Worm (Caenorhabditis elegans) whole organism, L4 larva: ENCODE data around the gene shw-1.
A peak's percentile ranks its signal among the peaks of the same experiment; 100 is the strongest.

ENCODE experiments used
- F10B5.3 ChIP-seq: sonication (generic microtip); optimal IDR thresholded peaks from 2 replicates; lab custom pipeline; 2016; ENCODE audit warnings: mild to moderate bottlenecking, missing genetic modification characterization, missing compliant biosample characterization
- F44E2.7 ChIP-seq: fragments of 200-800 bp; sonication (Bioruptor generic); IDR thresholded peaks from 2 replicates; pipeline ENCODE4 v2.1.2; 2022; ENCODE audit warnings: missing genetic modification characterization, missing compliant biosample characterization
- R02D3.7 ChIP-seq: fragments of 150-350 bp; sonication (generic microtip); optimal IDR thresholded peaks from 3 replicates; lab custom pipeline; 2014; ENCODE audit warnings: missing biosample characterization, missing genetic modification characterization
- T26A8.4 ChIP-seq: fragments of 200-800 bp; sonication (Bioruptor generic); IDR thresholded peaks from 2 replicates; pipeline ENCODE4 v1.3.6; 2022; ENCODE audit warnings: missing genetic modification characterization, missing compliant biosample characterization
- Y105C5A.15 ChIP-seq: fragments of 200-800 bp; sonication (Bioruptor generic); IDR thresholded peaks from 2 replicates; pipeline ENCODE4 v1.3.6; 2022; ENCODE audit warnings: missing genetic modification characterization, missing compliant biosample characterization
- aha-1 ChIP-seq: fragments of 150-350 bp; peaks from one replicate; lab custom pipeline; 2014; ENCODE audit warnings: missing biosample characterization, missing genetic modification characterization
- arid-1 ChIP-seq: fragments of 200-800 bp; sonication (Bioruptor generic); conservative IDR thresholded peaks from 2 replicates; pipeline ENCODE4 v1.3.6; 2022; ENCODE audit warnings: missing genetic modification reagents, missing genetic modification characterization, missing compliant biosample characterization
- ceh-28 ChIP-seq: fragments of 150-350 bp; optimal IDR thresholded peaks from 2 replicates; lab custom pipeline; 2014; ENCODE audit warnings: missing biosample characterization, missing genetic modification reagents, missing genetic modification characterization
- ceh-32 ChIP-seq: sonication (generic microtip); optimal IDR thresholded peaks from 2 replicates; lab custom pipeline; 2016; ENCODE audit warnings: mild to moderate bottlenecking, missing genetic modification characterization, missing compliant biosample characterization; ENCODE audit not compliant: poor library complexity
- ceh-82 ChIP-seq: sonication (generic microtip); optimal IDR thresholded peaks from 2 replicates; lab custom pipeline; 2017; ENCODE audit warnings: missing biosample characterization, missing genetic modification characterization
- ces-1 ChIP-seq: fragments of 150-350 bp; sonication (generic microtip); optimal IDR thresholded peaks from 4 replicates; lab custom pipeline; 2014; ENCODE audit warnings: missing biosample characterization, missing genetic modification reagents, missing genetic modification characterization
- daf-12 ChIP-seq: fragments of 150-350 bp; optimal IDR thresholded peaks from 2 replicates; lab custom pipeline; 2014; ENCODE audit warnings: missing biosample characterization, missing genetic modification reagents, missing genetic modification characterization
- daf-19 ChIP-seq: fragments of 200-800 bp; sonication (Bioruptor generic); conservative IDR thresholded peaks from 2 replicates; pipeline ENCODE4 v1.3.6; 2022; ENCODE audit warnings: missing genetic modification characterization, missing compliant biosample characterization
- dmd-6 ChIP-seq: fragments of 200-800 bp; sonication (Bioruptor generic); IDR thresholded peaks from 2 replicates; pipeline ENCODE4 v1.3.6; 2022; ENCODE audit warnings: missing genetic modification reagents, missing genetic modification characterization, missing compliant biosample characterization
- dpl-1 ChIP-seq: fragments of 150-350 bp; optimal IDR thresholded peaks from 2 replicates; lab custom pipeline; 2014; ENCODE audit warnings: missing biosample characterization, missing genetic modification reagents, missing genetic modification characterization
- hif-1 ChIP-seq, 2 experiments: sonication (generic microtip); optimal IDR thresholded peaks; 2 replicates each; lab custom pipeline; 2016 to 2017; ENCODE audit warnings: missing compliant biosample characterization in 2 of 2, missing genetic modification characterization in 2 of 2, missing genetic modification reagents in 2 of 2, missing genotype in 2 of 2, mild to moderate bottlenecking in 1 of 2
- hlh-11 ChIP-seq: fragments of 200-800 bp; sonication (Bioruptor generic); optimal IDR thresholded peaks from 2 replicates; lab custom pipeline; 2018; ENCODE audit warnings: mild to moderate bottlenecking, missing genetic modification characterization, missing compliant biosample characterization
- hmg-1.1 ChIP-seq: fragments of 200-800 bp; sonication (Bioruptor generic); IDR thresholded peaks from 2 replicates; pipeline ENCODE4 v1.3.6; 2022; ENCODE audit warnings: missing genetic modification reagents, missing genetic modification characterization, missing compliant biosample characterization
- jun-1 ChIP-seq: fragments of 150-350 bp; optimal IDR thresholded peaks from 2 replicates; lab custom pipeline; 2014; ENCODE audit warnings: missing biosample characterization, missing genetic modification reagents, missing genetic modification characterization
- lin-13 ChIP-seq: fragments of 150-350 bp; optimal IDR thresholded peaks from 2 replicates; lab custom pipeline; 2014; ENCODE audit warnings: missing biosample characterization, missing genetic modification reagents, missing genetic modification characterization
- lin-15B ChIP-seq: fragments of 150-350 bp; sonication (generic microtip); optimal IDR thresholded peaks from 3 replicates; lab custom pipeline; 2014; ENCODE audit warnings: missing biosample characterization, missing genetic modification characterization
- lir-3 ChIP-seq: sonication (generic microtip); optimal IDR thresholded peaks from 2 replicates; lab custom pipeline; 2016; ENCODE audit warnings: mild to moderate bottlenecking, missing genetic modification characterization, missing compliant biosample characterization
- lsy-2 ChIP-seq, 2 experiments: fragments of 150-350 bp in 1 of 2; sonication (generic microtip) in 1 of 2; optimal IDR thresholded peaks; 2 replicates each; lab custom pipeline; 2014 to 2017; ENCODE audit warnings: missing biosample characterization in 2 of 2, missing genetic modification characterization in 2 of 2
- mdl-1 ChIP-seq, 2 experiments: fragments of 150-350 bp in 1 of 2; sonication (generic microtip) in 1 of 2; optimal IDR thresholded peaks; 2 replicates each; lab custom pipeline; 2014 to 2017; ENCODE audit warnings: missing biosample characterization in 2 of 2, missing genetic modification characterization in 2 of 2
- mdt-29 ChIP-seq: fragments of 200-800 bp; sonication (Bioruptor generic); IDR thresholded peaks from 2 replicates; pipeline ENCODE4 v1.3.6; 2022; ENCODE audit warnings: missing genetic modification reagents, missing genetic modification characterization, missing compliant biosample characterization
- mxl-2 ChIP-seq: fragments of 200-800 bp; sonication (Bioruptor generic); conservative IDR thresholded peaks from 2 replicates; pipeline ENCODE4 v1.3.6; 2022; ENCODE audit warnings: missing genetic modification reagents, missing genetic modification characterization, missing compliant biosample characterization
- mxl-3 ChIP-seq: fragments of 200-800 bp; sonication (Bioruptor generic); optimal IDR thresholded peaks from 2 replicates; lab custom pipeline; 2018; ENCODE audit warnings: mild to moderate bottlenecking, missing genetic modification characterization, missing compliant biosample characterization
- nhr-11 ChIP-seq: fragments of 150-350 bp; optimal IDR thresholded peaks from 2 replicates; lab custom pipeline; 2014; ENCODE audit warnings: missing biosample characterization, missing genetic modification characterization
- nhr-237 ChIP-seq: sonication (generic microtip); optimal IDR thresholded peaks from 2 replicates; lab custom pipeline; 2017; ENCODE audit warnings: missing biosample characterization, missing genetic modification characterization
- nhr-28 ChIP-seq: fragments of 150-350 bp; optimal IDR thresholded peaks from 2 replicates; lab custom pipeline; 2014; ENCODE audit warnings: missing biosample characterization, missing genetic modification characterization
- nhr-77 ChIP-seq: fragments of 150-350 bp; optimal IDR thresholded peaks from 2 replicates; lab custom pipeline; 2014; ENCODE audit warnings: missing biosample characterization, missing genetic modification characterization
- rbr-2 ChIP-seq: sonication (generic microtip); optimal IDR thresholded peaks from 2 replicates; lab custom pipeline; 2016; ENCODE audit warnings: missing genotype, missing genetic modification characterization, missing compliant biosample characterization
- sdz-12 ChIP-seq: fragments of 200-800 bp; sonication (Bioruptor generic); optimal IDR thresholded peaks from 2 replicates; lab custom pipeline; 2018; ENCODE audit warnings: mild to moderate bottlenecking, missing genetic modification characterization, missing compliant biosample characterization
- tag-97 ChIP-seq: fragments of 200-800 bp; sonication (Bioruptor generic); IDR thresholded peaks from 2 replicates; pipeline ENCODE4 v1.3.6; 2022; ENCODE audit warnings: missing genetic modification characterization, missing compliant biosample characterization
- tra-1 ChIP-seq: fragments of 200-800 bp; sonication (Bioruptor generic); IDR thresholded peaks from 2 replicates; pipeline ENCODE4 v1.3.6; 2022; ENCODE audit warnings: missing genetic modification reagents, missing genetic modification characterization, missing compliant biosample characterization
- unc-39 ChIP-seq: sonication (generic microtip); optimal IDR thresholded peaks from 2 replicates; lab custom pipeline; 2017; ENCODE audit warnings: missing biosample characterization, missing genetic modification characterization
- unc-62 ChIP-seq, 3 experiments: fragments of 150-350 bp in 1 of 3; sonication (generic microtip); optimal IDR thresholded peaks in 2 of 3; peaks in 1 of 3; 1 replicate in 1 of 3; 2 replicates in 2 of 3; lab custom pipeline; 2014 to 2017; ENCODE audit warnings: missing biosample characterization in 3 of 3, missing genetic modification characterization in 3 of 3, missing genetic modification reagents in 3 of 3, missing genotype in 1 of 3
- vab-7 ChIP-seq: fragments of 200-800 bp; sonication (Bioruptor generic); IDR thresholded peaks from 2 replicates; pipeline ENCODE4 v1.3.6; 2022; ENCODE audit warnings: missing genetic modification reagents, missing genetic modification characterization, missing compliant biosample characterization
- zag-1 ChIP-seq: fragments of 150-350 bp; optimal IDR thresholded peaks from 2 replicates; lab custom pipeline; 2014; ENCODE audit warnings: missing biosample characterization, missing genetic modification characterization
- zfp-2 ChIP-seq: sonication (generic microtip); optimal IDR thresholded peaks from 2 replicates; lab custom pipeline; 2016; ENCODE audit warnings: mild to moderate bottlenecking, missing genetic modification characterization, missing compliant biosample characterization
- zfp-3 ChIP-seq: fragments of 200-800 bp; sonication (Bioruptor generic); conservative IDR thresholded peaks from 2 replicates; pipeline ENCODE4 v1.3.6; 2022; ENCODE audit warnings: missing genetic modification reagents, missing genetic modification characterization, missing compliant biosample characterization

Gene shw-1

ce11 chrII:8266559-8266958 lies 54.7 kb downstream of the shw-1 start (continued):
- peak; percentile 38 for TF ChIP-seq mxl-3
- TF ChIP-seq aha-1 (tag; lab: Kevin White, UChicago) = no peak
- TF ChIP-seq lsy-2 (tag; optimal IDR thresholded peaks at IDR 0.05; lab: Kevin White, UChicago) = no peak
- no peak for TF ChIP-seq dpl-1 (GFP tag; lab: Kevin White, UChicago)
- TF ChIP-seq lir-3 (tag; lab: Kevin White, UChicago) = no peak
- TF ChIP-seq ces-1 = no peak
- no peak for TF ChIP-seq zfp-3 (GFP tag; lab: Robert Waterston, UW)
- TF ChIP-seq daf-12 (tag; lab: Kevin White, UChicago) = no peak
- TF ChIP-seq ceh-28 (tag; lab: Kevin White, UChicago) = no peak
- no peak for TF ChIP-seq jun-1
- TF ChIP-seq hif-1 (tag; optimal IDR thresholded peaks at IDR 0.05; lab: Kevin White, UChicago) = no peak
- no peak for TF ChIP-seq F10B5.3 (tag; lab: Kevin White, UChicago)
- peak; percentile 56 for TF ChIP-seq nhr-28 (tag; lab: Kevin White, UChicago)
- TF ChIP-seq lin-15B (tag; lab: Kevin White, UChicago) = no peak
- no peak for TF ChIP-seq F44E2.7
- TF ChIP-seq mxl-2 (GFP tag; lab: Robert Waterston, UW) = no peak
- peak; percentile 79 for TF ChIP-seq dmd-6 (GFP tag; lab: Robert Waterston, UW)
- TF ChIP-seq nhr-237 (tag; lab: Kevin White, UChicago) = no peak
- no peak for TF ChIP-seq tra-1 (GFP tag; lab: Robert Waterston, UW)
- no peak for TF ChIP-seq ceh-32 (tag; lab: Kevin White, UChicago)
- no peak for TF ChIP-seq R02D3.7 (tag; lab: Kevin White, UChicago)
- TF ChIP-seq ceh-82 = no peak
- no peak for TF ChIP-seq lin-13 (GFP tag; lab: Kevin White, UChicago)
- TF ChIP-seq rbr-2 (tag; lab: Kevin White, UChicago) = no peak
- TF ChIP-seq mdt-29 (GFP tag; lab: Robert Waterston, UW) = no peak
- no peak for TF ChIP-seq unc-62 (GFP tag; optimal IDR thresholded peaks at IDR 0.05 in 1 of 2; lab: Kevin White, UChicago)
- TF ChIP-seq unc-62 (tag; optimal IDR thresholded peaks at IDR 0.05; lab: Kevin White, UChicago) = no peak
- TF ChIP-seq vab-7 = no peak
- TF ChIP-seq zag-1 (tag; lab: Kevin White, UChicago) = no peak
- no peak for TF ChIP-seq Y105C5A.15 (GFP tag; lab: Robert Waterston, UW)
- TF ChIP-seq nhr-11 (tag; lab: Kevin White, UChicago) = no peak
- no peak for TF ChIP-seq unc-39 (tag; lab: Kevin White, UChicago)
- TF ChIP-seq zfp-2 = no peak
- TF ChIP-seq T26A8.4 (GFP tag; lab: Robert Waterston, UW) = no peak
- no peak for TF ChIP-seq nhr-77 (tag; lab: Kevin White, UChicago)
- TF ChIP-seq daf-19 (GFP tag; lab: Robert Waterston, UW) = no peak
- no peak for TF ChIP-seq arid-1
- TF ChIP-seq hmg-1.1 (GFP tag; lab: Robert Waterston, UW) = no peak
- TF ChIP-seq sdz-12 (GFP tag; lab: Kevin White, UChicago) = no peak

- no peak for TF ChIP-seq Y105C5A.15 (GFP tag; lab: Robert Waterston, UW)
- TF ChIP-seq tag-97 (GFP tag; lab: Robert Waterston, UW) = no peak
- TF ChIP-seq hlh-11 = peak; percentile 21
- TF ChIP-seq mdl-1 (tag; optimal IDR thresholded peaks at IDR 0.05; lab: Kevin White, UChicago) = peak in 1 of 2 experiments; percentile 21
- 0 out of 2 replicates have a peak, but pooled peaks have one; percentile 16 for TF ChIP-seq tra-1 (GFP tag; lab: Robert Waterston, UW)
- TF ChIP-seq nhr-28 (tag; lab: Kevin White, UChicago) = peak; percentile 2
- peak; percentile 35; the same call in 1 of the 2 replicates for TF ChIP-seq dmd-6 (GFP tag; lab: Robert Waterston, UW)
- peak; percentile 50 for TF ChIP-seq mxl-3
These were observed 56.7 kb downstream of the shw-1 start, which contains the start of gene srdh-1 for ce11 chrII:8264619-8265018. Gene srdh-1 (plus strand): TSS chrII:8264661.
